Worm (Caenorhabditis elegans) whole organism, L4 larva: ENCODE data around the gene H21P03.10.

Source experiments
- D1046.2 ChIP-seq: fragments of 200-800 bp; sonication (Bioruptor generic); IDR thresholded peaks from 2 replicates; pipeline ENCODE4 v1.3.6; 2022; ENCODE audit warnings: missing genetic modification characterization, missing compliant biosample characterization
- F10B5.3 ChIP-seq: sonication (generic microtip); optimal IDR thresholded peaks from 2 replicates; lab custom pipeline; 2016; ENCODE audit warnings: mild to moderate bottlenecking, missing genetic modification characterization, missing compliant biosample characterization
- F44E2.7 ChIP-seq: fragments of 200-800 bp; sonication (Bioruptor generic); IDR thresholded peaks from 2 replicates; pipeline ENCODE4 v2.1.2; 2022; ENCODE audit warnings: missing genetic modification characterization, missing compliant biosample characterization
- F49E8.2 ChIP-seq: sonication (generic microtip); optimal IDR thresholded peaks from 2 replicates; lab custom pipeline; 2016; ENCODE audit warnings: missing compliant biosample characterization, mild to moderate bottlenecking, missing genetic modification characterization, borderline replicate concordance
- Y105C5A.15 ChIP-seq: fragments of 200-800 bp; sonication (Bioruptor generic); IDR thresholded peaks from 2 replicates; pipeline ENCODE4 v1.3.6; 2022; ENCODE audit warnings: missing genetic modification characterization, missing compliant biosample characterization
- ZK546.5 ChIP-seq, 2 experiments: sonication (generic microtip); optimal IDR thresholded peaks; 2 replicates each; lab custom pipeline; 2017; ENCODE audit warnings: missing biosample characterization in 2 of 2, missing genetic modification characterization in 2 of 2
- aly-2 ChIP-seq: sonication (generic microtip); optimal IDR thresholded peaks from 2 replicates; lab custom pipeline; 2018; ENCODE audit warnings: missing biosample characterization, missing genetic modification characterization
- arid-1 ChIP-seq: fragments of 200-800 bp; sonication (Bioruptor generic); conservative IDR thresholded peaks from 2 replicates; pipeline ENCODE4 v1.3.6; 2022; ENCODE audit warnings: missing genetic modification reagents, missing genetic modification characterization, missing compliant biosample characterization
- ceh-20 ChIP-seq: fragments of 200-800 bp; sonication (Bioruptor generic); IDR thresholded peaks from 2 replicates; pipeline ENCODE4 v1.3.6; 2022; ENCODE audit warnings: missing genetic modification reagents, missing genetic modification characterization, missing compliant biosample characterization
- ceh-32 ChIP-seq: sonication (generic microtip); optimal IDR thresholded peaks from 2 replicates; lab custom pipeline; 2016; ENCODE audit warnings: mild to moderate bottlenecking, missing genetic modification characterization, missing compliant biosample characterization; ENCODE audit not compliant: poor library complexity
- ceh-44 ChIP-seq: fragments of 200-800 bp; sonication (Bioruptor generic); IDR thresholded peaks from 2 replicates; pipeline ENCODE4 v1.3.6; 2022; ENCODE audit warnings: missing genetic modification reagents, missing genetic modification characterization, missing compliant biosample characterization
- ceh-82 ChIP-seq: sonication (generic microtip); optimal IDR thresholded peaks from 2 replicates; lab custom pipeline; 2017; ENCODE audit warnings: missing biosample characterization, missing genetic modification characterization
- cey-2 ChIP-seq: sonication (generic microtip); optimal IDR thresholded peaks from 3 replicates; lab custom pipeline; 2017; ENCODE audit warnings: missing genetic modification characterization, mild to moderate bottlenecking, missing compliant biosample characterization, antibody characterized with exemption, borderline replicate concordance; ENCODE audit not compliant: insufficient read depth
- ctbp-1 ChIP-seq: fragments of 200-800 bp; sonication (Bioruptor generic); IDR thresholded peaks from 2 replicates; pipeline ENCODE4 v1.3.6; 2022; ENCODE audit warnings: missing genetic modification reagents, missing genetic modification characterization, missing compliant biosample characterization
- daf-16 ChIP-seq, 3 experiments: sonication (generic microtip); optimal IDR thresholded peaks; 2 replicates each; lab custom pipeline; 2016 to 2017; ENCODE audit warnings: missing genetic modification characterization in 3 of 3, missing genetic modification reagents in 3 of 3, mild to moderate bottlenecking in 2 of 3, missing compliant biosample characterization in 2 of 3, missing biosample characterization in 1 of 3, moderate library complexity in 1 of 3
- daf-19 ChIP-seq: fragments of 200-800 bp; sonication (Bioruptor generic); conservative IDR thresholded peaks from 2 replicates; pipeline ENCODE4 v1.3.6; 2022; ENCODE audit warnings: missing genetic modification characterization, missing compliant biosample characterization
- dmd-6 ChIP-seq: fragments of 200-800 bp; sonication (Bioruptor generic); IDR thresholded peaks from 2 replicates; pipeline ENCODE4 v1.3.6; 2022; ENCODE audit warnings: missing genetic modification reagents, missing genetic modification characterization, missing compliant biosample characterization
- dmd-8 ChIP-seq: fragments of 200-800 bp; sonication (Bioruptor generic); IDR thresholded peaks from 2 replicates; pipeline ENCODE4 v1.3.6; 2022; ENCODE audit warnings: missing genetic modification characterization, missing compliant biosample characterization
- dpl-1 ChIP-seq: fragments of 150-350 bp; optimal IDR thresholded peaks from 2 replicates; lab custom pipeline; 2014; ENCODE audit warnings: missing biosample characterization, missing genetic modification reagents, missing genetic modification characterization
- gei-8 ChIP-seq: fragments of 200-800 bp; sonication (Bioruptor generic); optimal IDR thresholded peaks from 2 replicates; lab custom pipeline; 2018; ENCODE audit warnings: mild to moderate bottlenecking, missing genetic modification characterization, missing compliant biosample characterization
- hif-1 ChIP-seq, 2 experiments: sonication (generic microtip); optimal IDR thresholded peaks; 2 replicates each; lab custom pipeline; 2016 to 2017; ENCODE audit warnings: missing compliant biosample characterization in 2 of 2, missing genetic modification characterization in 2 of 2, missing genetic modification reagents in 2 of 2, missing genotype in 2 of 2, mild to moderate bottlenecking in 1 of 2
- hlh-11 ChIP-seq: fragments of 200-800 bp; sonication (Bioruptor generic); optimal IDR thresholded peaks from 2 replicates; lab custom pipeline; 2018; ENCODE audit warnings: mild to moderate bottlenecking, missing genetic modification characterization, missing compliant biosample characterization
- hlh-30 ChIP-seq: sonication (generic microtip); optimal IDR thresholded peaks from 2 replicates; lab custom pipeline; 2017; ENCODE audit warnings: antibody characterized with exemption, mild to moderate bottlenecking, missing genetic modification characterization, missing compliant biosample characterization; ENCODE audit not compliant: insufficient read depth
- lin-15B ChIP-seq: fragments of 150-350 bp; sonication (generic microtip); optimal IDR thresholded peaks from 3 replicates; lab custom pipeline; 2014; ENCODE audit warnings: missing biosample characterization, missing genetic modification characterization
- lin-38 ChIP-seq: fragments of 200-800 bp; sonication (Bioruptor generic); IDR thresholded peaks from 2 replicates; pipeline ENCODE4 v1.3.6; 2022; ENCODE audit warnings: missing genetic modification reagents, missing genetic modification characterization, missing compliant biosample characterization
- lsy-2 ChIP-seq, 2 experiments: fragments of 150-350 bp in 1 of 2; sonication (generic microtip) in 1 of 2; optimal IDR thresholded peaks; 2 replicates each; lab custom pipeline; 2014 to 2017; ENCODE audit warnings: missing biosample characterization in 2 of 2, missing genetic modification characterization in 2 of 2
- madf-5 ChIP-seq, 2 experiments: fragments of 200-800 bp; sonication (Bioruptor generic); IDR thresholded peaks; 2 replicates each; pipeline ENCODE4 v1.3.6; 2022; ENCODE audit warnings: missing compliant biosample characterization in 2 of 2, missing genetic modification characterization in 2 of 2
- mep-1 ChIP-seq: fragments of 150-350 bp; sonication (generic microtip); optimal IDR thresholded peaks from 3 replicates; lab custom pipeline; 2014; ENCODE audit warnings: missing biosample characterization, missing genetic modification characterization
- mxl-2 ChIP-seq: fragments of 200-800 bp; sonication (Bioruptor generic); conservative IDR thresholded peaks from 2 replicates; pipeline ENCODE4 v1.3.6; 2022; ENCODE audit warnings: missing genetic modification reagents, missing genetic modification characterization, missing compliant biosample characterization
- mxl-3 ChIP-seq: fragments of 200-800 bp; sonication (Bioruptor generic); optimal IDR thresholded peaks from 2 replicates; lab custom pipeline; 2018; ENCODE audit warnings: mild to moderate bottlenecking, missing genetic modification characterization, missing compliant biosample characterization
- nhr-102 ChIP-seq: sonication (generic microtip); optimal IDR thresholded peaks from 2 replicates; lab custom pipeline; 2016; ENCODE audit warnings: mild to moderate bottlenecking, missing genetic modification characterization, moderate library complexity, missing compliant biosample characterization
- nhr-11 ChIP-seq: fragments of 150-350 bp; optimal IDR thresholded peaks from 2 replicates; lab custom pipeline; 2014; ENCODE audit warnings: missing biosample characterization, missing genetic modification characterization
- nhr-111 ChIP-seq: fragments of 200-800 bp; sonication (Bioruptor generic); optimal IDR thresholded peaks from 2 replicates; lab custom pipeline; 2018; ENCODE audit warnings: mild to moderate bottlenecking, missing genetic modification characterization, missing compliant biosample characterization
- nhr-28 ChIP-seq: fragments of 150-350 bp; optimal IDR thresholded peaks from 2 replicates; lab custom pipeline; 2014; ENCODE audit warnings: missing biosample characterization, missing genetic modification characterization
- nhr-41 ChIP-seq: fragments of 200-800 bp; sonication (Bioruptor generic); IDR thresholded peaks from 2 replicates; pipeline ENCODE4 v1.3.6; 2022; ENCODE audit warnings: missing genetic modification reagents, missing genetic modification characterization, missing compliant biosample characterization
- php-3 ChIP-seq: fragments of 200-800 bp; sonication (Bioruptor generic); IDR thresholded peaks from 2 replicates; pipeline ENCODE4 v1.3.6; 2022; ENCODE audit warnings: missing genetic modification reagents, missing genetic modification characterization, missing compliant biosample characterization
- pqm-1 ChIP-seq: sonication (generic microtip); optimal IDR thresholded peaks from 2 replicates; lab custom pipeline; 2017; ENCODE audit warnings: missing biosample characterization, missing genetic modification characterization
- rbr-2 ChIP-seq: sonication (generic microtip); optimal IDR thresholded peaks from 2 replicates; lab custom pipeline; 2016; ENCODE audit warnings: missing genotype, missing genetic modification characterization, missing compliant biosample characterization
- sdz-12 ChIP-seq: fragments of 200-800 bp; sonication (Bioruptor generic); optimal IDR thresholded peaks from 2 replicates; lab custom pipeline; 2018; ENCODE audit warnings: mild to moderate bottlenecking, missing genetic modification characterization, missing compliant biosample characterization
- set-16 ChIP-seq: fragments of 200-800 bp; sonication (Bioruptor generic); IDR thresholded peaks from 2 replicates; pipeline ENCODE4 v1.3.6; 2022; ENCODE audit warnings: missing genetic modification reagents, missing genetic modification characterization, missing compliant biosample characterization
- skn-1 ChIP-seq: fragments of 150-350 bp; optimal IDR thresholded peaks from 2 replicates; lab custom pipeline; 2014; ENCODE audit warnings: missing biosample characterization, missing genetic modification characterization
- snpc-4 ChIP-seq: fragments of 150-350 bp; optimal IDR thresholded peaks from 2 replicates; lab custom pipeline; 2014; ENCODE audit warnings: missing biosample characterization, missing genetic modification characterization
- tag-97 ChIP-seq: fragments of 200-800 bp; sonication (Bioruptor generic); IDR thresholded peaks from 2 replicates; pipeline ENCODE4 v1.3.6; 2022; ENCODE audit warnings: missing genetic modification characterization, missing compliant biosample characterization
- vab-7 ChIP-seq: fragments of 200-800 bp; sonication (Bioruptor generic); IDR thresholded peaks from 2 replicates; pipeline ENCODE4 v1.3.6; 2022; ENCODE audit warnings: missing genetic modification reagents, missing genetic modification characterization, missing compliant biosample characterization
- zfp-3 ChIP-seq: fragments of 200-800 bp; sonication (Bioruptor generic); conservative IDR thresholded peaks from 2 replicates; pipeline ENCODE4 v1.3.6; 2022; ENCODE audit warnings: missing genetic modification reagents, missing genetic modification characterization, missing compliant biosample characterization
- zip-11 ChIP-seq: fragments of 200-800 bp; sonication (Bioruptor generic); IDR thresholded peaks from 2 replicates; pipeline ENCODE4 v1.3.6; 2022; ENCODE audit warnings: missing genetic modification characterization, missing compliant biosample characterization
- ztf-11 ChIP-seq: fragments of 150-350 bp; optimal IDR thresholded peaks from 2 replicates; lab custom pipeline; 2014; ENCODE audit warnings: missing biosample characterization, missing genetic modification characterization

Gene H21P03.10

DNA sequence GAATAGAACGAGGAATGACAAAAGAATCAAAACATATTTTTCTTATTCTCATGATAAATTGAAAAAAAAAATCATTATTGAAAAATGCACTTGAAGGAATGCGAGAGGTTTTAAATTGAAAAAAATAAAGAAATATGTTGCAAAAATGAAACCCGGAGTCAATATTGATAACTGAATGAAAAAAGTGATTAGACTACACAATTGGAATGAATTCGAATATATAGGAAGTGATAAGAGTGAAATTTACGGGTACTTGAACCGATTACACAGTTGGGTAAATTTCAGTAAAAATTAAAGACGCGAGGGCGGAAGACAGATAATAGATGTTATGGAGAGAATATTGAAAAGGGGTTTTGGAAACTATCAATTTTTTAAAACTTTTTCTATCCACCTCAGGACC, 11.4 kb upstream of the H21P03.10 start:
- TF ChIP-seq pqm-1 (tag; lab: Kevin White, UChicago) (peak; percentile 81), ctbp-1 (GFP tag; lab: Robert Waterston, UW) (no peak), ztf-11 (tag; lab: Kevin White, UChicago) (no peak), sdz-12 (GFP tag; lab: Kevin White, UChicago) (no peak), nhr-28 (tag; lab: Kevin White, UChicago) (peak; percentile 72), zip-11 (GFP tag; lab: Robert Waterston, UW) (no peak), daf-19 (GFP tag; lab: Robert Waterston, UW) (no peak), nhr-102 (no peak), daf-16 (GFP tag; optimal IDR thresholded peaks at IDR 0.05; lab: Kevin White, UChicago) (no peak), daf-16 (tag; optimal IDR thresholded peaks at IDR 0.05; lab: Kevin White, UChicago) (peak; percentile 39)
- TF ChIP-seq, all 104 proteins: peak for 3

DNA sequence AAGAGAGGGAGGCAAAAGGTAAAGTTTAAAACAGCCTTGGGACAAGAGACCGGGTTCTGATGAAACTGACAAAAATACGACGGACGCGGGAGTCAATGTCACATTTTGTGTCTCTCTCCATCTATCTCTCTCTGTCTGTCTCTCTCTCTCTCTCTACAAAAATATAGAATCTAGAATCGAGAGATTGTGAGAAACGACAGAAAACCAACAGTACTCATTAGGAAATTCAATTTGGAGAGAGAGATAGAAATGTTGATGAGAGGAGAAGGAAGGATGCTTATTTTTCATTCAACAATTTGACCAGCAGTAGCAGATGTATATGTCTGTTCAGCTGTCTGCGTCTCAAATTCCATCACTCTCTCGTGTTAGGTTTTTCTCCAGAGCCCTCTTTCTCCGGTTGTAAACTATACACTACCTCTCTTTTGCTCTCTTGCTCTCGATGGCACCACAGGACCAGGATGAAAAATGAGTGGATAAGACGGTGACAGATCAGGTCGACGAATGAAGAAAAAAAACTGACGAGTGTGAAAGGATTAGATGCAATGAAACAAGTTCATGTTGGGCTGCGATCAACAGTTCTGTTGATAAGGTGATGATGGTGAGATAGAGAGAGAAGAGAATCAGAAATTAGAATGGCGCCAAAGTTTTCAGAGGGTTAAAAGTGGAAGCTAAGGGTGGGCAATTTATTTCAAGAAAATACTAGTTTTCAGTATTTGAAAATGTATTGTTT, 10.7 kb upstream of the H21P03.10 start:
- TF ChIP-seq F49E8.2 (tag; lab: Kevin White, UChicago): no peak
- TF ChIP-seq zfp-3: no peak
- peak; percentile 52 for TF ChIP-seq mxl-3 (GFP tag; lab: Kevin White, UChicago)
- TF ChIP-seq lsy-2 (tag; optimal IDR thresholded peaks at IDR 0.05; lab: Kevin White, UChicago): peak in 1 of 2 experiments; percentile 51
- TF ChIP-seq snpc-4 (tag; lab: Kevin White, UChicago): no peak
- peak; percentile 49 for TF ChIP-seq hlh-11
- TF ChIP-seq gei-8 (GFP tag; lab: Kevin White, UChicago): no peak
- TF ChIP-seq ZK546.5 (tag; optimal IDR thresholded peaks at IDR 0.05; lab: Kevin White, UChicago): no peak
- no peak for TF ChIP-seq madf-5 (GFP tag; IDR thresholded peaks at IDR 0.05; lab: Robert Waterston, UW)
- TF ChIP-seq Y105C5A.15 (GFP tag; lab: Robert Waterston, UW): no peak
- peak; percentile 69 for TF ChIP-seq mep-1
- peak; percentile 32; the same call in 1 of the 2 replicates for TF ChIP-seq dmd-6 (GFP tag; lab: Robert Waterston, UW)
- peak; percentile 22; the same call in 1 of the 2 replicates for TF ChIP-seq lin-38 (GFP tag; lab: Robert Waterston, UW)
- no peak for TF ChIP-seq hif-1 (tag; optimal IDR thresholded peaks at IDR 0.05; lab: Kevin White, UChicago)
- no peak for TF ChIP-seq nhr-111 (GFP tag; lab: Kevin White, UChicago)
- no peak for TF ChIP-seq arid-1 (GFP tag; lab: Robert Waterston, UW)
- peak; percentile 41 for TF ChIP-seq nhr-28 (tag; lab: Kevin White, UChicago)
- TF ChIP-seq ceh-44 (GFP tag; lab: Robert Waterston, UW): no peak
- no peak for TF ChIP-seq aly-2 (tag; lab: Kevin White, UChicago)
- TF ChIP-seq set-16 (GFP tag; lab: Robert Waterston, UW): no peak
- TF ChIP-seq dpl-1 (GFP tag; lab: Kevin White, UChicago): peak; percentile 16
- no peak for TF ChIP-seq ceh-32 (tag; lab: Kevin White, UChicago)
- TF ChIP-seq ceh-20: no peak; the same call in 1 of the 2 replicates
- TF ChIP-seq rbr-2 (tag; lab: Kevin White, UChicago): no peak
- TF ChIP-seq ceh-82 (tag; lab: Kevin White, UChicago): no peak
- TF ChIP-seq dmd-8 (GFP tag; lab: Robert Waterston, UW): no peak
- no peak for TF ChIP-seq F10B5.3
- no peak for TF ChIP-seq D1046.2 (GFP tag; lab: Robert Waterston, UW)
- no peak for TF ChIP-seq skn-1
- no peak for TF ChIP-seq vab-7
- no peak for TF ChIP-seq nhr-41 (GFP tag; lab: Robert Waterston, UW)
- no peak for TF ChIP-seq mxl-2 (GFP tag; lab: Robert Waterston, UW)
- no peak for TF ChIP-seq tag-97 (GFP tag; lab: Robert Waterston, UW)
- no peak for TF ChIP-seq ctbp-1 (GFP tag; lab: Robert Waterston, UW)
- TF ChIP-seq lin-15B: no peak
- TF ChIP-seq F44E2.7 (GFP tag; lab: Robert Waterston, UW): no peak
- peak; percentile 77 for TF ChIP-seq hlh-30 (tag; lab: Kevin White, UChicago)
- peak; percentile 51 for TF ChIP-seq nhr-11 (tag; lab: Kevin White, UChicago)
- TF ChIP-seq cey-2 (tag; lab: Kevin White, UChicago): no peak
- TF ChIP-seq php-3 (GFP tag; lab: Robert Waterston, UW): no peak
